Worm (Caenorhabditis elegans) whole organism, late embryonic: ENCODE results near the gene Y22D7AL.10.

ENCODE experiments used
- C38D4.7 ChIP-seq: fragments of 200-800 bp; sonication (Bioruptor generic); optimal IDR thresholded peaks from 2 replicates; lab custom pipeline; 2018; ENCODE audit warnings: mild to moderate bottlenecking, missing genetic modification characterization, moderate library complexity, missing compliant biosample characterization
- F13H6.1 ChIP-seq: sonication (generic microtip); optimal IDR thresholded peaks from 2 replicates; lab custom pipeline; 2016; ENCODE audit warnings: missing genetic modification characterization, missing compliant biosample characterization
- K02D7.2 ChIP-seq: sonication (generic microtip); optimal IDR thresholded peaks from 2 replicates; lab custom pipeline; 2017; ENCODE audit warnings: mild to moderate bottlenecking, missing genetic modification characterization, missing compliant biosample characterization
- T23F11.4 ChIP-seq: fragments of 200-800 bp; sonication (Bioruptor generic); optimal IDR thresholded peaks from 2 replicates; lab custom pipeline; 2018; ENCODE audit warnings: mild to moderate bottlenecking, missing genetic modification characterization, missing compliant biosample characterization
- ahr-1 ChIP-seq: sonication (generic microtip); optimal IDR thresholded peaks from 2 replicates; lab custom pipeline; 2016; ENCODE audit warnings: missing genetic modification characterization, missing compliant biosample characterization
- ama-1 ChIP-seq: fragments of 150-350 bp; optimal IDR thresholded peaks from 2 replicates; lab custom pipeline; 2014
- ceh-14 ChIP-seq: sonication (generic microtip); optimal IDR thresholded peaks from 2 replicates; lab custom pipeline; 2016; ENCODE audit warnings: missing genotype, missing genetic modification characterization, missing compliant biosample characterization
- ceh-18 ChIP-seq: sonication (generic microtip); optimal IDR thresholded peaks from 2 replicates; lab custom pipeline; 2016; ENCODE audit warnings: missing genetic modification characterization, missing compliant biosample characterization
- ceh-19 ChIP-seq: fragments of 200-800 bp; sonication (Bioruptor generic); optimal IDR thresholded peaks from 2 replicates; lab custom pipeline; 2018; ENCODE audit warnings: mild to moderate bottlenecking, missing genetic modification characterization, missing compliant biosample characterization
- ceh-24 ChIP-seq: sonication (generic microtip); optimal IDR thresholded peaks from 2 replicates; lab custom pipeline; 2016; ENCODE audit warnings: mild to moderate bottlenecking, missing genetic modification characterization, missing compliant biosample characterization
- ceh-30 ChIP-seq: fragments of 150-350 bp; optimal IDR thresholded peaks from 2 replicates; lab custom pipeline; 2014; ENCODE audit warnings: missing biosample characterization, missing genetic modification characterization
- ceh-31 ChIP-seq: sonication (generic microtip); optimal IDR thresholded peaks from 2 replicates; lab custom pipeline; 2016; ENCODE audit warnings: missing genetic modification characterization, missing compliant biosample characterization
- ceh-48 ChIP-seq: sonication (generic microtip); optimal IDR thresholded peaks from 2 replicates; lab custom pipeline; 2016; ENCODE audit warnings: missing genetic modification characterization, inconsistent platforms, missing compliant biosample characterization
- ceh-6 ChIP-seq: fragments of 200-800 bp; sonication (Bioruptor generic); optimal IDR thresholded peaks from 2 replicates; lab custom pipeline; 2018; ENCODE audit warnings: mild to moderate bottlenecking, missing genetic modification characterization, missing compliant biosample characterization
- che-1 ChIP-seq: sonication (generic microtip); optimal IDR thresholded peaks from 2 replicates; lab custom pipeline; 2016; ENCODE audit warnings: mild to moderate bottlenecking, missing genetic modification characterization, missing compliant biosample characterization
- dmd-4 ChIP-seq: sonication (generic microtip); optimal IDR thresholded peaks from 2 replicates; lab custom pipeline; 2016; ENCODE audit warnings: borderline replicate concordance, missing genetic modification characterization, missing compliant biosample characterization
- dve-1 ChIP-seq: sonication (generic microtip); optimal IDR thresholded peaks from 2 replicates; lab custom pipeline; 2017; ENCODE audit warnings: antibody characterized with exemption, mild to moderate bottlenecking, missing genetic modification characterization, missing compliant biosample characterization
- elt-2 ChIP-seq: sonication (generic microtip); optimal IDR thresholded peaks from 2 replicates; lab custom pipeline; 2016; ENCODE audit warnings: missing genetic modification reagents, missing genetic modification characterization, missing compliant biosample characterization
- eyg-1 ChIP-seq: sonication (generic microtip); optimal IDR thresholded peaks from 2 replicates; lab custom pipeline; 2016; ENCODE audit warnings: missing genotype, missing genetic modification characterization, missing compliant biosample characterization
- fkh-10 ChIP-seq: fragments of 150-350 bp; optimal IDR thresholded peaks from 2 replicates; lab custom pipeline; 2014; ENCODE audit warnings: missing biosample characterization, missing genetic modification reagents, missing genetic modification characterization
- gmeb-2 ChIP-seq: sonication (generic microtip); optimal IDR thresholded peaks from 2 replicates; lab custom pipeline; 2016; ENCODE audit warnings: missing genetic modification characterization, inconsistent platforms, missing compliant biosample characterization
- hlh-13 ChIP-seq: fragments of 200-800 bp; sonication (Bioruptor generic); optimal IDR thresholded peaks from 2 replicates; lab custom pipeline; 2018; ENCODE audit warnings: mild to moderate bottlenecking, missing genetic modification characterization, missing compliant biosample characterization
- hlh-6 ChIP-seq: sonication (generic microtip); optimal IDR thresholded peaks from 2 replicates; lab custom pipeline; 2016; ENCODE audit warnings: missing genotype, missing genetic modification characterization, missing compliant biosample characterization
- hlh-8 ChIP-seq: sonication (generic microtip); optimal IDR thresholded peaks from 2 replicates; lab custom pipeline; 2016; ENCODE audit warnings: missing genotype, missing genetic modification characterization, missing compliant biosample characterization
- lim-6 ChIP-seq: sonication (generic microtip); optimal IDR thresholded peaks from 2 replicates; lab custom pipeline; 2016; ENCODE audit warnings: missing genetic modification characterization, missing compliant biosample characterization
- nfya-1 ChIP-seq: sonication (generic microtip); optimal IDR thresholded peaks from 2 replicates; lab custom pipeline; 2017; ENCODE audit warnings: missing genetic modification characterization, mild to moderate bottlenecking, missing compliant biosample characterization, antibody characterized with exemption, moderate library complexity
- npax-4 ChIP-seq: sonication (generic microtip); optimal IDR thresholded peaks from 2 replicates; lab custom pipeline; 2016; ENCODE audit warnings: missing genetic modification characterization, missing compliant biosample characterization
- odd-2 ChIP-seq: sonication (generic microtip); optimal IDR thresholded peaks from 2 replicates; lab custom pipeline; 2017; ENCODE audit warnings: antibody characterized with exemption, mild to moderate bottlenecking, missing genetic modification characterization, missing compliant biosample characterization
- pha-2 ChIP-seq: sonication (generic microtip); optimal IDR thresholded peaks from 2 replicates; lab custom pipeline; 2017; ENCODE audit warnings: mild to moderate bottlenecking, missing genetic modification characterization, missing compliant biosample characterization
- pha-4 ChIP-seq: fragments of 150-350 bp; optimal IDR thresholded peaks from 2 replicates; lab custom pipeline; 2018; ENCODE audit warnings: missing biosample characterization, missing genetic modification reagents, missing genetic modification characterization
- pqm-1 ChIP-seq: sonication (generic microtip); optimal IDR thresholded peaks from 2 replicates; lab custom pipeline; 2016; ENCODE audit warnings: missing genetic modification characterization, missing compliant biosample characterization
- pros-1 ChIP-seq: fragments of 150-350 bp; optimal IDR thresholded peaks from 2 replicates; lab custom pipeline; 2014; ENCODE audit warnings: missing biosample characterization, missing genetic modification reagents, missing genetic modification characterization
- ref-2 ChIP-seq: sonication (generic microtip); optimal IDR thresholded peaks from 2 replicates; lab custom pipeline; 2016; ENCODE audit warnings: missing genetic modification characterization, missing compliant biosample characterization
- sdc-2 ChIP-seq: sonication (generic microtip); optimal IDR thresholded peaks from 2 replicates; lab custom pipeline; 2016; ENCODE audit warnings: missing genotype, missing genetic modification characterization, missing compliant biosample characterization
- sox-4 ChIP-seq: sonication (generic microtip); optimal IDR thresholded peaks from 2 replicates; lab custom pipeline; 2017; ENCODE audit warnings: mild to moderate bottlenecking, missing genetic modification characterization, inconsistent platforms, missing compliant biosample characterization
- syd-9 ChIP-seq: sonication (generic microtip); optimal IDR thresholded peaks from 2 replicates; lab custom pipeline; 2016; ENCODE audit warnings: mild to moderate bottlenecking, missing genetic modification characterization, moderate library complexity, missing compliant biosample characterization
- ttx-3 ChIP-seq: sonication (generic microtip); optimal IDR thresholded peaks from 2 replicates; lab custom pipeline; 2016; ENCODE audit warnings: missing genetic modification reagents, missing genetic modification characterization, missing compliant biosample characterization
- unc-3 ChIP-seq, 2 experiments: fragments of 200-800 bp in 1 of 2; sonication (Bioruptor generic) in 1 of 2; sonication (generic microtip) in 1 of 2; conservative IDR thresholded peaks in 1 of 2; optimal IDR thresholded peaks in 1 of 2; 2 replicates each; pipeline versions ENCODE4 v1.3.6 to Lab custom; 2016 to 2022; ENCODE audit warnings: missing compliant biosample characterization in 2 of 2, missing genetic modification characterization in 2 of 2, missing genetic modification reagents in 1 of 2
- unc-42 ChIP-seq: sonication (generic microtip); optimal IDR thresholded peaks from 2 replicates; lab custom pipeline; 2016; ENCODE audit warnings: missing genotype, missing genetic modification characterization, missing compliant biosample characterization
- unc-55 ChIP-seq: sonication (generic microtip); optimal IDR thresholded peaks from 2 replicates; lab custom pipeline; 2017; ENCODE audit warnings: missing biosample characterization, missing genetic modification reagents, missing genetic modification characterization

Gene Y22D7AL.10

ce11 chrIII:1626524-1626923 lies 7.8 kb upstream of the Y22D7AL.10 start, which contains the start of gene Y22D7AL.4:
Gene Y22D7AL.4 (plus strand): TSS chrIII:1626632.
- TF ChIP-seq pha-4, result no peak
- TF ChIP-seq C38D4.7 (GFP tag; lab: Kevin White, UChicago), result no peak
- no peak for TF ChIP-seq ceh-14 (tag; lab: Kevin White, UChicago)

ce11 chrIII:1625660-1626275 lies 7.0 kb upstream of the Y22D7AL.10 start:
- no peak for TF ChIP-seq ceh-30 (tag; lab: Kevin White, UChicago)
- TF ChIP-seq hlh-6 (tag; lab: Kevin White, UChicago), result no peak
- no peak for TF ChIP-seq unc-42 (tag; lab: Kevin White, UChicago)
- TF ChIP-seq ceh-24, result no peak
- TF ChIP-seq gmeb-2 (tag; lab: Kevin White, UChicago), result no peak
- TF ChIP-seq ttx-3, result no peak
- TF ChIP-seq sox-4 (tag; lab: Kevin White, UChicago), result no peak
- TF ChIP-seq syd-9, result no peak
- TF ChIP-seq dve-1 (tag; lab: Kevin White, UChicago), result no peak
- TF ChIP-seq ahr-1 (tag; lab: Kevin White, UChicago), result no peak
- TF ChIP-seq npax-4 (tag; lab: Kevin White, UChicago), result no peak
- no peak for TF ChIP-seq ceh-6 (GFP tag; lab: Kevin White, UChicago)
- TF ChIP-seq nfya-1 (tag; lab: Kevin White, UChicago), result no peak
- no peak for TF ChIP-seq C38D4.7 (GFP tag; lab: Kevin White, UChicago)
- no peak for TF ChIP-seq unc-55 (GFP tag; lab: Kevin White, UChicago)
- TF ChIP-seq lim-6 (tag; lab: Kevin White, UChicago), result no peak
- TF ChIP-seq F13H6.1 (tag; lab: Kevin White, UChicago), result no peak
- no peak for TF ChIP-seq eyg-1 (tag; lab: Kevin White, UChicago)
- TF ChIP-seq, all 69 proteins: peak for 0

- TF ChIP-seq che-1 (tag; lab: Kevin White, UChicago) (no peak), hlh-13 (GFP tag; lab: Kevin White, UChicago) (no peak), hlh-8 (tag; lab: Kevin White, UChicago) (no peak), T23F11.4 (GFP tag; lab: Kevin White, UChicago) (no peak), sdc-2 (tag; lab: Kevin White, UChicago) (no peak), pros-1 (tag; lab: Kevin White, UChicago) (no peak), elt-2 (tag; lab: Kevin White, UChicago) (peak; percentile 41), ahr-1 (tag; lab: Kevin White, UChicago) (no peak)
Observed at ce11 chrIII:1622329-1622728, 3.6 kb upstream of the Y22D7AL.10 start.

- TF ChIP-seq ref-2 (tag; lab: Kevin White, UChicago) (no peak), odd-2 (no peak), ceh-19 (no peak), pha-4 (no peak), ama-1 (lab: Kevin White, UChicago) (no peak)
Observed at ce11 chrIII:1621330-1621729, 2.6 kb upstream of the Y22D7AL.10 start.

- TF ChIP-seq sdc-2 (tag; lab: Kevin White, UChicago), result no peak
- TF ChIP-seq pha-4, result no peak
- TF ChIP-seq sox-4 (tag; lab: Kevin White, UChicago), result no peak
- no peak for TF ChIP-seq fkh-10 (GFP tag; lab: Kevin White, UChicago)
- no peak for TF ChIP-seq hlh-8 (tag; lab: Kevin White, UChicago)
- no peak for TF ChIP-seq eyg-1 (tag; lab: Kevin White, UChicago)
- no peak for TF ChIP-seq ceh-31 (tag; lab: Kevin White, UChicago)
- TF ChIP-seq ceh-18 (tag; lab: Kevin White, UChicago), result no peak
- no peak for TF ChIP-seq ceh-48 (tag; lab: Kevin White, UChicago)
- no peak for TF ChIP-seq K02D7.2 (tag; lab: Kevin White, UChicago)
- TF ChIP-seq unc-3 (GFP tag; conservative IDR thresholded peaks at IDR 0.05; lab: Robert Waterston, UW), result no peak
- no peak for TF ChIP-seq unc-3 (tag; optimal IDR thresholded peaks at IDR 0.05; lab: Kevin White, UChicago)
- TF ChIP-seq pha-2, result no peak
- TF ChIP-seq C38D4.7 (GFP tag; lab: Kevin White, UChicago), result no peak
- TF ChIP-seq dmd-4 (tag; lab: Kevin White, UChicago), result no peak
- no peak for TF ChIP-seq pqm-1 (tag; lab: Kevin White, UChicago)
- TF ChIP-seq, all 69 proteins: peak for 0
Observed at ce11 chrIII:1619890-1620289, 1.2 kb upstream of the Y22D7AL.10 start.
